Worm (Caenorhabditis elegans) whole organism, late embryonic: Measurements from ENCODE around the gene R07B7.6.

Experiments
- C08G9.2 ChIP-seq: sonication (generic microtip); optimal IDR thresholded peaks from 2 replicates; lab custom pipeline; 2016; ENCODE audit warnings: mild to moderate bottlenecking, missing genetic modification characterization, moderate library complexity, missing compliant biosample characterization
- C38D4.7 ChIP-seq: fragments of 200-800 bp; sonication (Bioruptor generic); optimal IDR thresholded peaks from 2 replicates; lab custom pipeline; 2018; ENCODE audit warnings: mild to moderate bottlenecking, missing genetic modification characterization, moderate library complexity, missing compliant biosample characterization
- K02D7.2 ChIP-seq: sonication (generic microtip); optimal IDR thresholded peaks from 2 replicates; lab custom pipeline; 2017; ENCODE audit warnings: mild to moderate bottlenecking, missing genetic modification characterization, missing compliant biosample characterization
- Y22D7AL.16 ChIP-seq: sonication (generic microtip); optimal IDR thresholded peaks from 2 replicates; lab custom pipeline; 2016; ENCODE audit warnings: missing genetic modification characterization, missing compliant biosample characterization
- ahr-1 ChIP-seq: sonication (generic microtip); optimal IDR thresholded peaks from 2 replicates; lab custom pipeline; 2016; ENCODE audit warnings: missing genetic modification characterization, missing compliant biosample characterization
- ama-1 ChIP-seq: fragments of 150-350 bp; optimal IDR thresholded peaks from 2 replicates; lab custom pipeline; 2014
- ceh-18 ChIP-seq: sonication (generic microtip); optimal IDR thresholded peaks from 2 replicates; lab custom pipeline; 2016; ENCODE audit warnings: missing genetic modification characterization, missing compliant biosample characterization
- ceh-19 ChIP-seq: fragments of 200-800 bp; sonication (Bioruptor generic); optimal IDR thresholded peaks from 2 replicates; lab custom pipeline; 2018; ENCODE audit warnings: mild to moderate bottlenecking, missing genetic modification characterization, missing compliant biosample characterization
- ceh-31 ChIP-seq: sonication (generic microtip); optimal IDR thresholded peaks from 2 replicates; lab custom pipeline; 2016; ENCODE audit warnings: missing genetic modification characterization, missing compliant biosample characterization
- ceh-34 ChIP-seq: sonication (generic microtip); optimal IDR thresholded peaks from 2 replicates; lab custom pipeline; 2016; ENCODE audit warnings: mild to moderate bottlenecking, missing genetic modification characterization, missing compliant biosample characterization
- ceh-45 ChIP-seq: fragments of 200-800 bp; sonication (Bioruptor generic); IDR thresholded peaks from 2 replicates; pipeline ENCODE4 v1.3.6; 2022; ENCODE audit warnings: missing genetic modification reagents, missing genetic modification characterization, missing compliant biosample characterization
- ceh-48 ChIP-seq: sonication (generic microtip); optimal IDR thresholded peaks from 2 replicates; lab custom pipeline; 2016; ENCODE audit warnings: missing genetic modification characterization, inconsistent platforms, missing compliant biosample characterization
- ceh-6 ChIP-seq: fragments of 200-800 bp; sonication (Bioruptor generic); optimal IDR thresholded peaks from 2 replicates; lab custom pipeline; 2018; ENCODE audit warnings: mild to moderate bottlenecking, missing genetic modification characterization, missing compliant biosample characterization
- che-1 ChIP-seq: sonication (generic microtip); optimal IDR thresholded peaks from 2 replicates; lab custom pipeline; 2016; ENCODE audit warnings: mild to moderate bottlenecking, missing genetic modification characterization, missing compliant biosample characterization
- dve-1 ChIP-seq: sonication (generic microtip); optimal IDR thresholded peaks from 2 replicates; lab custom pipeline; 2017; ENCODE audit warnings: antibody characterized with exemption, mild to moderate bottlenecking, missing genetic modification characterization, missing compliant biosample characterization
- elt-2 ChIP-seq: sonication (generic microtip); optimal IDR thresholded peaks from 2 replicates; lab custom pipeline; 2016; ENCODE audit warnings: missing genetic modification reagents, missing genetic modification characterization, missing compliant biosample characterization
- ets-4 ChIP-seq: sonication (generic microtip); optimal IDR thresholded peaks from 2 replicates; lab custom pipeline; 2016; ENCODE audit warnings: missing genetic modification characterization, missing compliant biosample characterization
- eyg-1 ChIP-seq: sonication (generic microtip); optimal IDR thresholded peaks from 2 replicates; lab custom pipeline; 2016; ENCODE audit warnings: missing genotype, missing genetic modification characterization, missing compliant biosample characterization
- fax-1 ChIP-seq: sonication (generic microtip); optimal IDR thresholded peaks from 2 replicates; lab custom pipeline; 2016; ENCODE audit warnings: missing genotype, missing genetic modification characterization, missing compliant biosample characterization
- fkh-10 ChIP-seq: fragments of 150-350 bp; optimal IDR thresholded peaks from 2 replicates; lab custom pipeline; 2014; ENCODE audit warnings: missing biosample characterization, missing genetic modification reagents, missing genetic modification characterization
- fkh-6 ChIP-seq: sonication (generic microtip); optimal IDR thresholded peaks from 2 replicates; lab custom pipeline; 2016; ENCODE audit warnings: missing genetic modification characterization, missing compliant biosample characterization
- lim-6 ChIP-seq: sonication (generic microtip); optimal IDR thresholded peaks from 2 replicates; lab custom pipeline; 2016; ENCODE audit warnings: missing genetic modification characterization, missing compliant biosample characterization
- lin-11 ChIP-seq: fragments of 200-800 bp; sonication (Bioruptor generic); optimal IDR thresholded peaks from 2 replicates; lab custom pipeline; 2018; ENCODE audit warnings: mild to moderate bottlenecking, missing genetic modification characterization, missing compliant biosample characterization
- madf-2 ChIP-seq: sonication (generic microtip); optimal IDR thresholded peaks from 2 replicates; lab custom pipeline; 2017; ENCODE audit warnings: missing genetic modification characterization, missing compliant biosample characterization
- mec-3 ChIP-seq: sonication (generic microtip); optimal IDR thresholded peaks from 2 replicates; lab custom pipeline; 2016; ENCODE audit warnings: borderline replicate concordance, missing genetic modification characterization, missing compliant biosample characterization
- nhr-11 ChIP-seq: fragments of 150-350 bp; optimal IDR thresholded peaks from 2 replicates; lab custom pipeline; 2014; ENCODE audit warnings: missing biosample characterization, missing genetic modification characterization
- npax-4 ChIP-seq: sonication (generic microtip); optimal IDR thresholded peaks from 2 replicates; lab custom pipeline; 2016; ENCODE audit warnings: missing genetic modification characterization, missing compliant biosample characterization
- pax-1 ChIP-seq: fragments of 150-350 bp; optimal IDR thresholded peaks from 2 replicates; lab custom pipeline; 2014; ENCODE audit warnings: missing biosample characterization, missing genetic modification characterization
- pha-2 ChIP-seq: sonication (generic microtip); optimal IDR thresholded peaks from 2 replicates; lab custom pipeline; 2017; ENCODE audit warnings: mild to moderate bottlenecking, missing genetic modification characterization, missing compliant biosample characterization
- pros-1 ChIP-seq: fragments of 150-350 bp; optimal IDR thresholded peaks from 2 replicates; lab custom pipeline; 2014; ENCODE audit warnings: missing biosample characterization, missing genetic modification reagents, missing genetic modification characterization
- rnt-1 ChIP-seq: sonication (generic microtip); optimal IDR thresholded peaks from 2 replicates; lab custom pipeline; 2016; ENCODE audit warnings: missing genetic modification characterization, missing compliant biosample characterization
- sdc-2 ChIP-seq: sonication (generic microtip); optimal IDR thresholded peaks from 2 replicates; lab custom pipeline; 2016; ENCODE audit warnings: missing genotype, missing genetic modification characterization, missing compliant biosample characterization
- sox-2 ChIP-seq: fragments of 200-800 bp; sonication (Bioruptor generic); IDR thresholded peaks from 2 replicates; pipeline ENCODE4 v1.3.6; 2022; ENCODE audit warnings: missing genetic modification reagents, missing genetic modification characterization, missing compliant biosample characterization
- tbx-2 ChIP-seq: sonication (generic microtip); optimal IDR thresholded peaks from 2 replicates; lab custom pipeline; 2016; ENCODE audit warnings: missing genetic modification characterization, missing compliant biosample characterization
- ttx-3 ChIP-seq: sonication (generic microtip); optimal IDR thresholded peaks from 2 replicates; lab custom pipeline; 2016; ENCODE audit warnings: missing genetic modification reagents, missing genetic modification characterization, missing compliant biosample characterization
- unc-55 ChIP-seq: sonication (generic microtip); optimal IDR thresholded peaks from 2 replicates; lab custom pipeline; 2017; ENCODE audit warnings: missing biosample characterization, missing genetic modification reagents, missing genetic modification characterization
- unc-86 ChIP-seq: sonication (generic microtip); optimal IDR thresholded peaks from 2 replicates; lab custom pipeline; 2016; ENCODE audit warnings: missing genetic modification characterization, missing compliant biosample characterization
- ztf-16 ChIP-seq: sonication (generic microtip); optimal IDR thresholded peaks from 2 replicates; lab custom pipeline; 2017; ENCODE audit warnings: missing genetic modification characterization, missing compliant biosample characterization

Gene R07B7.6

ce11 chrV:12085867-12086634, 11.3 kb upstream of the R07B7.6 start:
- TF ChIP-seq unc-86: no peak
- no peak for TF ChIP-seq tbx-2
- TF ChIP-seq elt-2 (tag; lab: Kevin White, UChicago): peak; percentile 90
- TF ChIP-seq fkh-10 (GFP tag; lab: Kevin White, UChicago): no peak
- TF ChIP-seq npax-4 (tag; lab: Kevin White, UChicago): no peak
- TF ChIP-seq pros-1 (tag; lab: Kevin White, UChicago): no peak
- TF ChIP-seq nhr-11 (tag; lab: Kevin White, UChicago): no peak
- TF ChIP-seq, all 69 proteins: peak for 1

- TF ChIP-seq che-1 (tag; lab: Kevin White, UChicago): no peak
- TF ChIP-seq ets-4 (tag; lab: Kevin White, UChicago): no peak
- no peak for TF ChIP-seq ceh-48
- no peak for TF ChIP-seq sdc-2 (tag; lab: Kevin White, UChicago)
- TF ChIP-seq pros-1 (tag; lab: Kevin White, UChicago): no peak
- no peak for TF ChIP-seq unc-86
- TF ChIP-seq C38D4.7 (GFP tag; lab: Kevin White, UChicago): no peak
- no peak for TF ChIP-seq ttx-3
- no peak for TF ChIP-seq lim-6 (tag; lab: Kevin White, UChicago)
- TF ChIP-seq sox-2 (GFP tag; lab: Robert Waterston, UW): no peak
- no peak for TF ChIP-seq C08G9.2 (tag; lab: Kevin White, UChicago)
- TF ChIP-seq madf-2 (tag; lab: Kevin White, UChicago): no peak
- no peak for TF ChIP-seq ceh-19 (GFP tag; lab: Kevin White, UChicago)
- no peak for TF ChIP-seq ceh-45 (GFP tag; lab: Robert Waterston, UW)
- TF ChIP-seq eyg-1 (tag; lab: Kevin White, UChicago): no peak
- TF ChIP-seq fax-1: no peak
- TF ChIP-seq elt-2 (tag; lab: Kevin White, UChicago): no peak
- no peak for TF ChIP-seq ceh-34 (tag; lab: Kevin White, UChicago)
Observed at ce11 chrV:12084216-12084615, 9.4 kb upstream of the R07B7.6 start, which contains the start of gene R07B7.8. Gene R07B7.8 (minus strand): TSS chrV:12084316.

DNA sequence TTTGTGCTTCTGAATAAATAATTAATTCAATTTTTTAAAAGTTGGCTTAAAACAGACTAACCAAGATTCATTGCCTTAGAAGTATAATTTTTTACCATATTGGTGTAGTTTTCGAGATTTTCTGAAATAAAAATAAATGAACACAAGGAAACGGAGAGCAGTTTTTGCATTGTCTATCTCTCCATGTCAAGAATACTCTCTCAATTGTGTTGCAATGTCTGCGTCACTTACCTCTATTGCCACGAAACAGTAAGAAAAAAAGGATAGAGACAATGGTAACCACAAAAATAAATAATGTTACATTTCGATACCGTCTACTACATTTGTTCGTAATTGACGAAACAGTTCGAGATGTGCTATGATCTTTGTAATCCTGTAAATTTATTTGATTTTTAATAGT, 8.1 kb upstream of the R07B7.6 start, which contains the start of gene R07B7.10:
Gene R07B7.10 (plus strand): TSS at position 285 of the 400 bp plus-strand sequence.
- no peak for TF ChIP-seq ceh-6
- no peak for TF ChIP-seq ceh-18 (tag; lab: Kevin White, UChicago)
- TF ChIP-seq ahr-1: no peak
- TF ChIP-seq K02D7.2: no peak
- TF ChIP-seq rnt-1 (tag; lab: Kevin White, UChicago): no peak
- no peak for TF ChIP-seq madf-2 (tag; lab: Kevin White, UChicago)
- TF ChIP-seq C08G9.2 (tag; lab: Kevin White, UChicago): no peak
- no peak for TF ChIP-seq ttx-3
- no peak for TF ChIP-seq ceh-34 (tag; lab: Kevin White, UChicago)

- TF ChIP-seq pha-2 (tag; lab: Kevin White, UChicago) (no peak), Y22D7AL.16 (no peak), unc-55 (no peak), ztf-16 (tag; lab: Kevin White, UChicago) (no peak), dve-1 (no peak), mec-3 (tag; lab: Kevin White, UChicago) (no peak), pax-1 (tag; lab: Kevin White, UChicago) (no peak), ama-1 (lab: Kevin White, UChicago) (no peak), ceh-31 (no peak), ceh-45 (GFP tag; lab: Robert Waterston, UW) (no peak), ahr-1 (no peak), lin-11 (tag; lab: Kevin White, UChicago) (no peak), nhr-11 (tag; lab: Kevin White, UChicago) (no peak), madf-2 (tag; lab: Kevin White, UChicago) (no peak), fkh-6 (tag; lab: Kevin White, UChicago) (no peak), sox-2 (GFP tag; lab: Robert Waterston, UW) (no peak), rnt-1 (tag; lab: Kevin White, UChicago) (no peak), ceh-48 (no peak), ets-4 (tag; lab: Kevin White, UChicago) (no peak)
Observed at ce11 chrV:12080274-12080673, 5.5 kb upstream of the R07B7.6 start, which contains the start of gene R07B7.9. Gene R07B7.9 (minus strand): TSS chrV:12080374.
